Worm (Caenorhabditis elegans): ENCODE results near the gene K06H7.2.

K06H7.2 gene

DNA sequence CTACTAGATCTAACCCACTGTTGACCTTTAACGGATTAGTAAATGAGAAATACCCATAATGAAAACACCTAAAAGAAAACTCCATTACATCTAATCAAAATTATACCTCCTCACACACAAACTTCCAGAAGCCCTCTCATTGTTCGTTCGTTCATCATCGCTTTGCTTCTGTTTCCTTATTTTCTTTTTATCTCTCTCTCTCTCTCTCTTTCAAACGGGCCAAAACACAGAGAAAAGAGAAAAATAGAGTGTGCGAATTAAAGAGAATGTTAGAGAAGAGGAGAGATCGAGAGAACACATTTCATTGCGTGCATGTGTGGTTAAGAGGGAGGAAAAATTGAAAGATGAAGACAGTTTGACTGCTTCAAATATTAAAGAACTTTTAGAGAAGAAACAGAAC lies 30.9 kb downstream of the K06H7.2 start:
- TF ChIP-seq lsy-2 (tag; optimal IDR thresholded peaks at IDR 0.05) (peak; percentile 20 to 89), ceh-82 (tag; optimal IDR thresholded peaks at IDR 0.05) (no peak), gmeb-1 (tag; optimal IDR thresholded peaks at IDR 0.05) (peak; percentile 37), nhr-129 (tag; optimal IDR thresholded peaks at IDR 0.05) (peak; percentile 68), egl-27 (tag; optimal IDR thresholded peaks at IDR 0.05) (peak; percentile 34), nhr-237 (tag; optimal IDR thresholded peaks at IDR 0.05) (no peak), mdl-1 (tag; optimal IDR thresholded peaks at IDR 0.05) (peak in 1 of 2 experiments; percentile 46), nhr-6 (tag; optimal IDR thresholded peaks at IDR 0.05) (peak; percentile 50), crh-2 (tag; optimal IDR thresholded peaks at IDR 0.05) (peak; percentile 90), unc-55 (GFP tag; optimal IDR thresholded peaks at IDR 0.05) (peak; percentile 83), nhr-25 (tag; optimal IDR thresholded peaks at IDR 0.05) (peak; percentile 88), sma-9 (GFP tag; optimal IDR thresholded peaks at IDR 0.05) (peak; percentile 87), sma-9 (tag; optimal IDR thresholded peaks at IDR 0.05) (no peak), nhr-21 (tag; optimal IDR thresholded peaks at IDR 0.05) (peak; percentile 72), F13H6.1 (tag; optimal IDR thresholded peaks at IDR 0.05) (peak; percentile 80), ZK546.5 (tag; optimal IDR thresholded peaks at IDR 0.05) (no peak), sem-4 (tag; optimal IDR thresholded peaks at IDR 0.05) (no peak), fos-1 (tag; optimal IDR thresholded peaks at IDR 0.05) (peak; percentile 86), mab-5 (tag; optimal IDR thresholded peaks at IDR 0.05) (peak; percentile 29), C34F6.9 (tag; optimal IDR thresholded peaks at IDR 0.05) (peak; percentile 92), peb-1 (tag; optimal IDR thresholded peaks at IDR 0.05) (no peak), dmd-4 (tag; optimal IDR thresholded peaks at IDR 0.05) (no peak), alr-1 (tag; optimal IDR thresholded peaks at IDR 0.05) (no peak), unc-39 (tag; optimal IDR thresholded peaks at IDR 0.05) (no peak), ceh-16 (tag; optimal IDR thresholded peaks at IDR 0.05) (no peak), lin-13 (GFP tag; optimal IDR thresholded peaks at IDR 0.05) (peak; percentile 82), Y55F3AM.14 (GFP tag; optimal IDR thresholded peaks at IDR 0.05) (no peak)

DNA sequence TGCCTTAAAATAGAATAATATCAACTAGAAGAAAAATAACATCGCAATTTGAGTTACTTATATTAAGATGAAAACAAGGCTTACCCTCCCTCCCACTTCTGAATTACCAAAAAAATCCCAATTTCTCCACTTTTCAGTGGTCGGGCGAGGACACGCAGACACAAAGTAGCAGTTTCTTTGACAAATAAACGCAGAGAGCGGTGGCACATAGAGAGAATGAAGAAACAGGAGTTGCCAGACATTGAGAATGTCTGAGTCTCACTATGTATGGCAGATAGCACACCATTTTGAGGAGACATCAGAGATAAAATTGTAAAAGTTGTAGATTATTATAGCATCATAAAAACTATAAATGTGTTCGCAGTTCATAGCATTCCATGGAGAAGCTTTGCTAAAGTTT lies 31.9 kb downstream of the K06H7.2 start:
- TF ChIP-seq ztf-1 (GFP tag; conservative IDR thresholded peaks at IDR 0.05) (no peak), nhr-77 (tag; optimal IDR thresholded peaks at IDR 0.05) (no peak), alr-1 (tag; optimal IDR thresholded peaks at IDR 0.05) (no peak), gmeb-1 (tag; optimal IDR thresholded peaks at IDR 0.05) (peak; percentile 32), elt-1 (tag; optimal IDR thresholded peaks at IDR 0.05) (no peak), F13H6.1 (tag; optimal IDR thresholded peaks at IDR 0.05) (peak; percentile 67), zag-1 (tag; optimal IDR thresholded peaks at IDR 0.05) (no peak), skn-1 (tag; optimal IDR thresholded peaks at IDR 0.05) (no peak), egl-27 (tag; optimal IDR thresholded peaks at IDR 0.05) (peak; percentile 53), C34F6.9 (tag; optimal IDR thresholded peaks at IDR 0.05) (peak; percentile 71), ZK546.5 (tag; optimal IDR thresholded peaks at IDR 0.05) (no peak), nhr-10 (tag; optimal IDR thresholded peaks at IDR 0.05) (no peak), sma-3 (GFP tag; optimal IDR thresholded peaks at IDR 0.05) (peak; percentile 38), lin-11 (tag; optimal IDR thresholded peaks at IDR 0.05) (no peak), lsy-2 (tag; optimal IDR thresholded peaks at IDR 0.05) (peak; percentile 62 to 81), lin-13 (GFP tag; optimal IDR thresholded peaks at IDR 0.05) (peak; percentile 36), dmd-4 (tag; optimal IDR thresholded peaks at IDR 0.05) (no peak), nhr-129 (tag; optimal IDR thresholded peaks at IDR 0.05) (peak; percentile 63), mdl-1 (tag; optimal IDR thresholded peaks at IDR 0.05) (no peak), snpc-4 (tag; optimal IDR thresholded peaks at IDR 0.05) (no peak), nhr-237 (tag; optimal IDR thresholded peaks at IDR 0.05) (no peak), nhr-21 (tag; optimal IDR thresholded peaks at IDR 0.05) (peak; percentile 34), blmp-1 (tag; optimal IDR thresholded peaks at IDR 0.05; ENCODE audit: insufficient read depth) (no peak), nhr-23 (tag; optimal IDR thresholded peaks at IDR 0.05) (no peak), sma-9 (GFP tag; optimal IDR thresholded peaks at IDR 0.05) (peak; percentile 85), sma-9 (tag; optimal IDR thresholded peaks at IDR 0.05) (no peak), nhr-6 (tag; optimal IDR thresholded peaks at IDR 0.05) (peak; percentile 80), Y55F3AM.14 (GFP tag; optimal IDR thresholded peaks at IDR 0.05) (no peak), mab-5 (tag; optimal IDR thresholded peaks at IDR 0.05) (no peak), mbf-1 (tag; optimal IDR thresholded peaks at IDR 0.05) (no peak), nhr-12 (tag; optimal IDR thresholded peaks at IDR 0.05) (no peak), fos-1 (tag; optimal IDR thresholded peaks at IDR 0.05) (peak; percentile 72), nhr-11 (tag; optimal IDR thresholded peaks at IDR 0.05) (no peak), unc-62 (GFP tag; optimal IDR thresholded peaks at IDR 0.05) (no peak), R02D3.7 (tag; optimal IDR thresholded peaks at IDR 0.05) (no peak), nhr-25 (tag; optimal IDR thresholded peaks at IDR 0.05) (peak; percentile 26), elt-3 (tag; optimal IDR thresholded peaks at IDR 0.05) (no peak), ztf-4 (tag; optimal IDR thresholded peaks at IDR 0.05) (peak; percentile 40), unc-55 (GFP tag; optimal IDR thresholded peaks at IDR 0.05) (peak; percentile 89), crh-2 (tag; optimal IDR thresholded peaks at IDR 0.05) (peak; percentile 85), ceh-16 (tag; optimal IDR thresholded peaks at IDR 0.05) (no peak), peb-1 (tag; optimal IDR thresholded peaks at IDR 0.05) (no peak), lin-39 (tag; optimal IDR thresholded peaks at IDR 0.05) (no peak), ztf-11 (tag; optimal IDR thresholded peaks at IDR 0.05) (no peak), ama-1 (optimal IDR thresholded peaks at IDR 0.05) (no peak)
